Worm (Caenorhabditis elegans) whole organism, L1 larva: Measurements from ENCODE around the gene C29F5.8.

Experiments
- C16A3.4 ChIP-seq: fragments of 150-350 bp; optimal IDR thresholded peaks from 2 replicates; lab custom pipeline; 2014; ENCODE audit warnings: missing biosample characterization, missing genetic modification characterization
- C34B4.2 ChIP-seq: sonication (generic microtip); optimal IDR thresholded peaks from 2 replicates; lab custom pipeline; 2017; ENCODE audit warnings: mild to moderate bottlenecking, missing genetic modification characterization, missing compliant biosample characterization
- F16B12.6 ChIP-seq: fragments of 150-350 bp; optimal IDR thresholded peaks from 2 replicates; lab custom pipeline; 2014; ENCODE audit warnings: missing biosample characterization, missing genetic modification characterization
- Y116A8C.19 ChIP-seq: sonication (generic microtip); optimal IDR thresholded peaks from 2 replicates; lab custom pipeline; 2016; ENCODE audit warnings: missing compliant biosample characterization, missing genetic modification characterization, borderline replicate concordance
- aha-1 ChIP-seq: fragments of 150-350 bp; optimal IDR thresholded peaks from 2 replicates; lab custom pipeline; 2014; ENCODE audit warnings: missing biosample characterization, missing genetic modification characterization
- aly-2 ChIP-seq: fragments of 150-350 bp; optimal IDR thresholded peaks from 2 replicates; lab custom pipeline; 2014; ENCODE audit warnings: missing biosample characterization, missing genetic modification characterization
- ama-1 ChIP-seq: fragments of 150-350 bp; optimal IDR thresholded peaks from 2 replicates; lab custom pipeline; 2014
- ceh-8 ChIP-seq: fragments of 200-800 bp; sonication (Bioruptor generic); optimal IDR thresholded peaks from 2 replicates; lab custom pipeline; 2018; ENCODE audit warnings: mild to moderate bottlenecking, missing genetic modification characterization, moderate library complexity, missing compliant biosample characterization
- ceh-82 ChIP-seq, 3 experiments: fragments of 150-350 bp in 1 of 3; sonication (generic microtip) in 2 of 3; optimal IDR thresholded peaks; 2 replicates each; lab custom pipeline; 2014 to 2017; ENCODE audit warnings: missing biosample characterization in 3 of 3, missing genetic modification characterization in 3 of 3
- ceh-90 ChIP-seq: sonication (generic microtip); optimal IDR thresholded peaks from 2 replicates; lab custom pipeline; 2016; ENCODE audit warnings: missing genetic modification characterization, missing compliant biosample characterization
- dpl-1 ChIP-seq, 3 experiments: fragments of 150-350 bp in 2 of 3; sonication (generic microtip) in 1 of 3; optimal IDR thresholded peaks; 2 replicates each; lab custom pipeline; 2014 to 2017; ENCODE audit warnings: missing biosample characterization in 3 of 3, missing genetic modification characterization in 3 of 3, missing genetic modification reagents in 3 of 3
- dsc-1 ChIP-seq: sonication (generic microtip); optimal IDR thresholded peaks from 2 replicates; lab custom pipeline; 2016; ENCODE audit warnings: mild to moderate bottlenecking, missing genetic modification characterization, missing compliant biosample characterization
- efl-1 ChIP-seq, 4 experiments: fragments of 150-350 bp; optimal IDR thresholded peaks in 3 of 4; peaks in 1 of 4; 1 replicate in 1 of 4; 2 replicates in 3 of 4; lab custom pipeline; 2014; ENCODE audit warnings: missing biosample characterization in 2 of 4, missing genetic modification characterization in 2 of 4, missing genetic modification reagents in 2 of 4
- egl-13 ChIP-seq: sonication (generic microtip); optimal IDR thresholded peaks from 2 replicates; lab custom pipeline; 2016; ENCODE audit warnings: missing genotype, missing genetic modification reagents, missing genetic modification characterization, missing compliant biosample characterization
- elt-2 ChIP-seq: sonication (generic microtip); optimal IDR thresholded peaks from 2 replicates; lab custom pipeline; 2016; ENCODE audit warnings: missing genetic modification characterization, mild to moderate bottlenecking, inconsistent platforms, missing compliant biosample characterization, missing genetic modification reagents
- elt-3 ChIP-seq, 6 experiments: fragments of 150-350 bp in 1 of 6; sonication (generic microtip); optimal IDR thresholded peaks; 2 replicates each; lab custom pipeline; 2017 to 2018; ENCODE audit warnings: missing biosample characterization in 6 of 6, missing genetic modification characterization in 6 of 6, inconsistent platforms in 1 of 6
- fkh-8 ChIP-seq: sonication (generic microtip); optimal IDR thresholded peaks from 2 replicates; lab custom pipeline; 2016; ENCODE audit warnings: mild to moderate bottlenecking, missing genetic modification characterization, missing compliant biosample characterization
- fos-1 ChIP-seq: fragments of 150-350 bp; optimal IDR thresholded peaks from 2 replicates; lab custom pipeline; 2014; ENCODE audit warnings: missing biosample characterization, missing genetic modification characterization
- hlh-4 ChIP-seq: sonication (generic microtip); optimal IDR thresholded peaks from 2 replicates; lab custom pipeline; 2016; ENCODE audit warnings: mild to moderate bottlenecking, missing genetic modification characterization, missing compliant biosample characterization
- isw-1 ChIP-seq: fragments of 200-800 bp; sonication (Bioruptor generic); IDR thresholded peaks from 2 replicates; pipeline ENCODE4 v1.3.6; 2022; ENCODE audit warnings: missing genetic modification characterization, missing compliant biosample characterization
- lin-13 ChIP-seq: fragments of 150-350 bp; optimal IDR thresholded peaks from 2 replicates; lab custom pipeline; 2014; ENCODE audit warnings: missing biosample characterization, missing genetic modification reagents, missing genetic modification characterization
- lin-14 ChIP-seq: fragments of 200-800 bp; sonication (Bioruptor generic); optimal IDR thresholded peaks from 2 replicates; lab custom pipeline; 2018; ENCODE audit warnings: mild to moderate bottlenecking, missing genetic modification characterization, moderate library complexity, missing compliant biosample characterization
- lin-35 ChIP-seq, 2 experiments: fragments of 150-350 bp; optimal IDR thresholded peaks; 2 replicates each; lab custom pipeline; 2014; ENCODE audit warnings: missing biosample characterization in 2 of 2, missing genetic modification characterization in 2 of 2, missing genetic modification reagents in 2 of 2
- nhr-11 ChIP-seq: fragments of 150-350 bp; optimal IDR thresholded peaks from 2 replicates; lab custom pipeline; 2014; ENCODE audit warnings: missing biosample characterization, missing genetic modification characterization
- nhr-19 ChIP-seq: fragments of 200-800 bp; sonication (Bioruptor generic); conservative IDR thresholded peaks from 2 replicates; pipeline ENCODE4 v1.3.6; 2022; ENCODE audit warnings: missing genetic modification characterization, missing compliant biosample characterization
- nhr-20 ChIP-seq: sonication (generic microtip); optimal IDR thresholded peaks from 2 replicates; lab custom pipeline; 2016; ENCODE audit warnings: mild to moderate bottlenecking, missing genetic modification characterization, missing compliant biosample characterization
- nhr-237 ChIP-seq: fragments of 150-350 bp; optimal IDR thresholded peaks from 2 replicates; lab custom pipeline; 2014; ENCODE audit warnings: missing biosample characterization, missing genetic modification characterization
- nhr-47 ChIP-seq: sonication (generic microtip); optimal IDR thresholded peaks from 2 replicates; lab custom pipeline; 2016; ENCODE audit warnings: mild to moderate bottlenecking, missing genetic modification characterization, moderate library complexity, missing compliant biosample characterization
- nhr-71 ChIP-seq: sonication (generic microtip); optimal IDR thresholded peaks from 2 replicates; lab custom pipeline; 2016; ENCODE audit warnings: mild to moderate bottlenecking, missing genetic modification characterization, moderate library complexity, missing compliant biosample characterization
- nhr-77 ChIP-seq: fragments of 150-350 bp; optimal IDR thresholded peaks from 2 replicates; lab custom pipeline; 2014; ENCODE audit warnings: missing biosample characterization, missing genetic modification characterization
- nhr-84 ChIP-seq: sonication (generic microtip); optimal IDR thresholded peaks from 2 replicates; lab custom pipeline; 2017; ENCODE audit warnings: missing biosample characterization, missing genetic modification characterization
- nhr-90 ChIP-seq: sonication (generic microtip); optimal IDR thresholded peaks from 2 replicates; lab custom pipeline; 2016; ENCODE audit warnings: mild to moderate bottlenecking, missing genetic modification characterization, missing compliant biosample characterization; ENCODE audit not compliant: poor library complexity
- pag-3 ChIP-seq: sonication (generic microtip); optimal IDR thresholded peaks from 2 replicates; lab custom pipeline; 2017; ENCODE audit warnings: missing genetic modification characterization, mild to moderate bottlenecking, missing compliant biosample characterization, antibody characterized with exemption, borderline replicate concordance; ENCODE audit not compliant: insufficient read depth
- pax-3 ChIP-seq: fragments of 200-800 bp; sonication (Bioruptor generic); optimal IDR thresholded peaks from 2 replicates; lab custom pipeline; 2018; ENCODE audit warnings: mild to moderate bottlenecking, missing genetic modification characterization, moderate library complexity, missing compliant biosample characterization
- pqm-1 ChIP-seq: sonication (generic microtip); optimal IDR thresholded peaks from 3 replicates; lab custom pipeline; 2017; ENCODE audit warnings: missing biosample characterization, missing genetic modification characterization
- rnt-1 ChIP-seq: sonication (generic microtip); optimal IDR thresholded peaks from 2 replicates; lab custom pipeline; 2016; ENCODE audit warnings: mild to moderate bottlenecking, missing genetic modification characterization, moderate library complexity, missing compliant biosample characterization
- tbx-2 ChIP-seq: sonication (generic microtip); optimal IDR thresholded peaks from 2 replicates; lab custom pipeline; 2016; ENCODE audit warnings: missing genetic modification characterization, missing compliant biosample characterization
- unc-30 ChIP-seq: sonication (generic microtip); optimal IDR thresholded peaks from 2 replicates; lab custom pipeline; 2017; ENCODE audit warnings: missing biosample characterization, missing genetic modification characterization
- zag-1 ChIP-seq: fragments of 150-350 bp; optimal IDR thresholded peaks from 2 replicates; lab custom pipeline; 2014; ENCODE audit warnings: missing biosample characterization, missing genetic modification characterization
- ztf-4 ChIP-seq: fragments of 150-350 bp; optimal IDR thresholded peaks from 2 replicates; lab custom pipeline; 2014; ENCODE audit warnings: missing biosample characterization, missing genetic modification characterization

Gene C29F5.8

DNA sequence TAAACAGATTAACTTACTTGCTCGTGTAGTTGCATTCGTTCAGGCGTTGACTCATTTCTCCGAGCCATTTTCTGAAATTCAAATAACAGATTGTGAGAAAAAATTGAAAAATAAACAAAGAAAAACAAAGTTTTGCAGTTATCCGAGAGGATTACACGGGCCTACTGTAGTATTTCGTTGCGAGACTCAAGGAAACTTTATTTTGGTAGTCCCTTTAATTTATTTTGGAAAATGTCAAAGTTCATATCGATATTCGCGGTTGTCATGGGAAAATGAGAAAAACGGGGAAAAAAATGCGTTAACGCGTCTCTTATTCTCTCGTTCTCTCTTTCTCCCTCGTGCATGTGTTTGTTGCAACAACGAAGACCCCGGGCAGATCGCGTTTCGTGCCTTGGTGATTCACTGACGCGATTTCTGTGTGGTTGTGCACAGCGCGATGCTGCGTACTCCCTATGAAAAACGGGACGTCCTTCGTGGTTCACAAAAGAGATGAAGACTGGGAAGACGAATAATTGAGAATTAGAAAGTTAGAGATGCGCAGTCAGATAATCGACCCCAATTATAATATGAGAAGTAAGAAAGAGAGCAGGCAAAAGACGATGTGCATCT is 25.1 kb downstream of the C29F5.8 start, which contains the start of gene set-4 (continued):
- TF ChIP-seq C16A3.4 (tag; lab: Kevin White, UChicago) (peak; percentile 95), pax-3 (tag; lab: Kevin White, UChicago) (peak; percentile 80), elt-3 (tag; optimal IDR thresholded peaks at IDR 0.05; lab: Kevin White, UChicago) (peak in 2 of 6 experiments; percentile 69 to 70), nhr-77 (tag; lab: Kevin White, UChicago) (peak; percentile 92), tbx-2 (tag; lab: Kevin White, UChicago) (peak; percentile 95), ztf-4 (tag; lab: Kevin White, UChicago) (peak; percentile 87), rnt-1 (tag; lab: Kevin White, UChicago) (peak; percentile 96), isw-1 (GFP tag; lab: Robert Waterston, UW) (peak; percentile 89), fos-1 (peak; percentile 95), nhr-19 (GFP tag; lab: Robert Waterston, UW) (peak; percentile 92), pqm-1 (no peak), fkh-8 (tag; lab: Kevin White, UChicago) (peak; percentile 93), unc-30 (tag; lab: Kevin White, UChicago) (no peak), lin-13 (GFP tag; lab: Kevin White, UChicago) (peak; percentile 89), aly-2 (peak; percentile 65), egl-13 (peak; percentile 92), lin-14 (GFP tag; lab: Kevin White, UChicago) (peak; percentile 98), dpl-1 (GFP tag; optimal IDR thresholded peaks at IDR 0.05; lab: Kevin White, UChicago) (peak; percentile 86 to 90 (median 89)), Y116A8C.19 (tag; lab: Kevin White, UChicago) (no peak), ama-1 (lab: Kevin White, UChicago) (peak; percentile 32), nhr-84 (tag; lab: Kevin White, UChicago) (no peak), elt-2 (tag; lab: Kevin White, UChicago) (peak; percentile 83), ceh-82 (tag; optimal IDR thresholded peaks at IDR 0.05; lab: Kevin White, UChicago) (peak; percentile 85 to 96 (median 92)), efl-1 (optimal IDR thresholded peaks at IDR 0.05; lab: Kevin White, UChicago) (peak; percentile 91 to 92), efl-1 (GFP tag; optimal IDR thresholded peaks at IDR 0.05 in 1 of 2; lab: Kevin White, UChicago) (peak; percentile 84 to 98), aha-1 (peak; percentile 81), ceh-90 (tag; lab: Kevin White, UChicago) (no peak), nhr-90 (tag; lab: Kevin White, UChicago) (peak; percentile 93), ceh-8 (GFP tag; lab: Kevin White, UChicago) (peak; percentile 86), C34B4.2 (tag; lab: Kevin White, UChicago) (peak; percentile 23), F16B12.6 (tag; lab: Kevin White, UChicago) (peak; percentile 73), pag-3 (no peak)

DNA sequence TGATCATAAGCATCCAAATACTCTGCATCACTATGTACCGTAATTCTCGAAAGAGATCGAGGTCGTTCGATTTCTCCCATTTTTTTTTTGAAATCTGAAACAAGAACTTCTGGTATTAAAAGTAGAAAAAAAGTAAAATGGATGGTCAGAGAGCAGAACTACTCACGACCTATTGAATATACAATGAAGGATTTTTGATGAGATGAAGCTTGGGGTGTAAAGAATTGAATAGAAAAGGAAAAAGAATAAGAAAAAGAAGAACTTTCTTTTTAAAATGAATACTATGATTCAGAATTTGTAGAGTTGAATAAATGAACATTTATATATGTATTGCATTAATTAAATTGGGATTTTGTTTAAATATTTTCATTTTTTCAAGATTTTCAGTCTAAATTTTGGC is 27.7 kb downstream of the C29F5.8 start, which contains the start of gene ttc-39B:
Gene ttc-39B, minus strand, starts transcription at position 101 of the 400 bp plus-strand sequence.
- TF ChIP-seq pax-3 (tag; lab: Kevin White, UChicago) = no peak

DNA sequence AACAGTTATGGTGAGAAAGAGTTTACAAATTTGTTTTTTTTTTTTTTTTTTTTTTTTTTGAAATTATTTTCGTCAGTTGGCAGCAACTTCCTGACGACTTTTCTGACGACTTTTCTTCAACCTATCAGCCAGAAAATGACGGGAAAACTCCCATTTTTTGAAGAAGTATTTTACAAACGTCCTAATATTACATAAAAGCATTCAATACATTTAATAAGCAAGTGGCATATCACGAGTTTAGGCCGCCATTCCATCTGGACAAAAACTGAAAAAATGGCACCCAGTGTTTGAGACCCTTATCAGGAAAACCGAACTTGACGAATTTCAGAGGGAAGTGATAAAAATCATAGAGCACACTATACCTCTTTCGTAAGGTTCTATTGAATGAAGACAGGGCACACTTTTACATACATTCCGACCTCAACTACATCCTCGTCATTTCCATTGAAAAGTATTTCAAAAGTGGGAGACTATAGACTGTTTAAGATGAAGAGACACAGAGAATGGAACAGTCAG is 28.6 kb downstream of the C29F5.8 start:
- no peak for TF ChIP-seq nhr-20 (tag; lab: Kevin White, UChicago)
- TF ChIP-seq efl-1 (optimal IDR thresholded peaks at IDR 0.05; lab: Kevin White, UChicago) = no peak
- peak in 1 of 2 experiments; percentile 90 for TF ChIP-seq efl-1 (GFP tag; optimal IDR thresholded peaks at IDR 0.05 in 1 of 2; lab: Kevin White, UChicago)
- TF ChIP-seq lin-35 (GFP tag; optimal IDR thresholded peaks at IDR 0.05; lab: Kevin White, UChicago) = peak in 1 of 2 experiments; percentile 7
- peak; percentile 46 for TF ChIP-seq elt-2 (tag; lab: Kevin White, UChicago)
- peak; percentile 0 for TF ChIP-seq lin-14 (GFP tag; lab: Kevin White, UChicago)

DNA sequence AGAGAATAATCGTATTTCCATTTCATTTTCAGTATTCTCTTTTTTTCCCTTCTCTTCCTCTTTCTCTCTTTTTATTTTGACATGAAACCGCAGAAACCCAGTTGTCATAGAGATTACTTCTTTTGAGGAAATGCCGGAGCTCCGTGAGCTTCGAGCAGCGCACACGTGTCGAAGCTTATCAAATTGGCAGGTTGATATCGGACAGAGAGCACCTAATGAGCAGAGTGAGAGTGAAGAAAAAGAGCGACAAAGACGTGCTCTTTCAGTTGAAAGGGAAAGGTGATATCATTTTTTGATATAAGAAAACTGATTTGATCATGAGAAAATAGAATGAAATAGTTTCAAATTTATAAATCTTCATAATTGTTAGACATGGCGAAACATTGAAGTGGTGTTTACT is 29.1 kb downstream of the C29F5.8 start, which contains the start of gene C32D5.14:
Gene C32D5.14, plus strand, starts transcription at position 131 of the 400 bp plus-strand sequence.
- TF ChIP-seq nhr-71 (tag; lab: Kevin White, UChicago) (peak; percentile 46), nhr-47 (tag; lab: Kevin White, UChicago) (peak; percentile 15), fkh-8 (tag; lab: Kevin White, UChicago) (peak; percentile 89), nhr-237 (no peak), elt-2 (tag; lab: Kevin White, UChicago) (peak; percentile 17), efl-1 (optimal IDR thresholded peaks at IDR 0.05; lab: Kevin White, UChicago) (no peak), efl-1 (GFP tag; optimal IDR thresholded peaks at IDR 0.05 in 1 of 2; lab: Kevin White, UChicago) (peak in 1 of 2 experiments; percentile 88), pqm-1 (peak; percentile 41), C34B4.2 (tag; lab: Kevin White, UChicago) (no peak), zag-1 (tag; lab: Kevin White, UChicago) (no peak), C16A3.4 (tag; lab: Kevin White, UChicago) (no peak), dsc-1 (tag; lab: Kevin White, UChicago) (peak; percentile 31), nhr-11 (tag; lab: Kevin White, UChicago) (peak; percentile 6), pax-3 (tag; lab: Kevin White, UChicago) (peak; percentile 35), hlh-4 (tag; lab: Kevin White, UChicago) (no peak)
